Worm (Caenorhabditis elegans) whole organism, late embryonic: ENCODE data around the gene srz-56.

Source experiments
- T23F11.4 ChIP-seq: fragments of 200-800 bp; sonication (Bioruptor generic); optimal IDR thresholded peaks from 2 replicates; lab custom pipeline; 2018; ENCODE audit warnings: mild to moderate bottlenecking, missing genetic modification characterization, missing compliant biosample characterization
- ceh-31 ChIP-seq: sonication (generic microtip); optimal IDR thresholded peaks from 2 replicates; lab custom pipeline; 2016; ENCODE audit warnings: missing genetic modification characterization, missing compliant biosample characterization
- ceh-34 ChIP-seq: sonication (generic microtip); optimal IDR thresholded peaks from 2 replicates; lab custom pipeline; 2016; ENCODE audit warnings: mild to moderate bottlenecking, missing genetic modification characterization, missing compliant biosample characterization
- elt-4 ChIP-seq: sonication (generic microtip); optimal IDR thresholded peaks from 2 replicates; lab custom pipeline; 2016; ENCODE audit warnings: missing genetic modification characterization, missing compliant biosample characterization
- eyg-1 ChIP-seq: sonication (generic microtip); optimal IDR thresholded peaks from 2 replicates; lab custom pipeline; 2016; ENCODE audit warnings: missing genotype, missing genetic modification characterization, missing compliant biosample characterization
- nfya-1 ChIP-seq: sonication (generic microtip); optimal IDR thresholded peaks from 2 replicates; lab custom pipeline; 2017; ENCODE audit warnings: missing genetic modification characterization, mild to moderate bottlenecking, missing compliant biosample characterization, antibody characterized with exemption, moderate library complexity
- pha-4 ChIP-seq: fragments of 150-350 bp; optimal IDR thresholded peaks from 2 replicates; lab custom pipeline; 2018; ENCODE audit warnings: missing biosample characterization, missing genetic modification reagents, missing genetic modification characterization

DNA sequence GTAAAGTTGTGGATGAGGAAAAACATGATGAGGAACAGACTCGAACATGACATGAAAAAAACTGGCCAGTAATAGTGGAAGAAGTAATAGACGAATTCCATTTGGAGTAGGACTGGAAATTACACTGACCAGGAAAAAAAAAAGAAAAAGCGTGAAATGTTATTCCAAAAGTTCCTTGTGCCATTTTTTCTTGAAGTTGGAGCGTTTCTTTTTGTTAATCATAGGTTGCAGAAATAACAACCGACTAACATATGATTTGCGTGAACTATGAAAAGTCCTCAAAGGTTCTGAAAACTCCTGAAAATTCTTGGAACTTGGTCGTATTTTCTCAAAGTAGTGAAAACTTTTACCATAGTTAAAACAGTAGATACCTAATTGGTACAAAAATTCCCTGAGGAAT is 5.2 kb downstream of the srz-56 start, which contains the start of gene srd-67:
- TF ChIP-seq ceh-31 (tag; lab: Kevin White, UChicago) (no peak), ceh-34 (tag; lab: Kevin White, UChicago) (no peak), eyg-1 (tag; lab: Kevin White, UChicago) (no peak), nfya-1 (no peak), T23F11.4 (GFP tag; lab: Kevin White, UChicago) (no peak), pha-4 (no peak), elt-4 (tag; lab: Kevin White, UChicago) (no peak)
